Fruit fly (Drosophila melanogaster) whole organism, embryonic: Measurements from ENCODE around the gene Ent3.

Experiments
- Adf1 ChIP-seq: fragments of 200-800 bp; sonication (Bioruptor generic); IDR thresholded peaks from 2 replicates; pipeline ENCODE4 v1.3.6; 2022; ENCODE audit warnings: missing biosample characterization, missing genetic modification characterization
- Aef1 ChIP-seq: fragments of 200-800 bp; sonication (Bioruptor generic); IDR thresholded peaks from 3 replicates; pipeline ENCODE4 v1.3.6; 2022; ENCODE audit warnings: missing biosample characterization, missing genetic modification characterization
- BEAF-32 ChIP-seq: fragments of 200-800 bp; sonication (Bioruptor generic); optimal IDR thresholded peaks from 3 replicates; lab custom pipeline; 2017; ENCODE audit warnings: missing biosample characterization, missing genetic modification characterization, mild to moderate bottlenecking, moderate library complexity, missing genetic modification reagents
- CG10979 ChIP-seq: fragments of 200-800 bp; sonication (Bioruptor generic); optimal IDR thresholded peaks from 2 replicates; lab custom pipeline; 2018; ENCODE audit warnings: missing biosample characterization, mild to moderate bottlenecking, missing genetic modification characterization, moderate library complexity
- CG11093 ChIP-seq: fragments of 200-800 bp; sonication (Bioruptor generic); IDR thresholded peaks from 3 replicates; pipeline ENCODE4 v1.3.6; 2022; ENCODE audit warnings: missing biosample characterization, missing genetic modification characterization
- CG11723 ChIP-seq: fragments of 200-800 bp; sonication (Bioruptor generic); optimal IDR thresholded peaks from 2 replicates; lab custom pipeline; 2017; ENCODE audit warnings: missing biosample characterization, mild to moderate bottlenecking, missing genetic modification characterization
- CG12659 ChIP-seq: fragments of 200-800 bp; sonication (Bioruptor generic); optimal IDR thresholded peaks from 3 replicates; lab custom pipeline; 2017; ENCODE audit warnings: mild to moderate bottlenecking, missing biosample characterization, missing genetic modification reagents, missing genetic modification characterization
- CG15479 ChIP-seq: fragments of 200-800 bp; sonication (Bioruptor generic); optimal IDR thresholded peaks from 3 replicates; lab custom pipeline; 2019; ENCODE audit warnings: missing biosample characterization, mild to moderate bottlenecking, missing genetic modification characterization, moderate library complexity
- CG16815 ChIP-seq: fragments of 200-800 bp; sonication (Bioruptor generic); optimal IDR thresholded peaks from 3 replicates; lab custom pipeline; 2017; ENCODE audit warnings: missing biosample characterization, mild to moderate bottlenecking, missing genetic modification characterization
- CG2875 ChIP-seq: fragments of 200-800 bp; sonication (Bioruptor generic); optimal IDR thresholded peaks from 2 replicates; lab custom pipeline; 2017; ENCODE audit warnings: missing biosample characterization, mild to moderate bottlenecking, missing genetic modification characterization, missing genetic modification reagents
- CG32772 ChIP-seq: fragments of 200-800 bp; sonication (Bioruptor generic); IDR thresholded peaks from 2 replicates; pipeline ENCODE4 v1.3.6; 2022; ENCODE audit warnings: missing biosample characterization, missing genetic modification characterization
- CG33213 ChIP-seq: fragments of 200-800 bp; sonication (Bioruptor generic); optimal IDR thresholded peaks from 3 replicates; lab custom pipeline; 2016; ENCODE audit warnings: missing biosample characterization, missing genetic modification characterization
- CG3407 ChIP-seq: fragments of 200-800 bp; sonication (Bioruptor generic); optimal IDR thresholded peaks from 2 replicates; lab custom pipeline; 2018; ENCODE audit warnings: missing biosample characterization, mild to moderate bottlenecking, missing genetic modification characterization
- CG34224 ChIP-seq: fragments of 200-800 bp; sonication (Bioruptor generic); IDR thresholded peaks from 3 replicates; pipeline ENCODE4 v1.3.6; 2022; ENCODE audit warnings: missing biosample characterization, missing genetic modification characterization; ENCODE audit not compliant: partially characterized antibody
- CG34376 ChIP-seq: fragments of 200-800 bp; sonication (Bioruptor generic); optimal IDR thresholded peaks from 2 replicates; lab custom pipeline; 2018; ENCODE audit warnings: missing biosample characterization, mild to moderate bottlenecking, missing genetic modification characterization
- CG34422 ChIP-seq: fragments of 200-800 bp; sonication (Bioruptor generic); IDR thresholded peaks from 3 replicates; pipeline ENCODE4 v1.3.6; 2022; ENCODE audit warnings: missing biosample characterization, missing genetic modification characterization
- CG4282 ChIP-seq: fragments of 200-800 bp; sonication (Bioruptor generic); optimal IDR thresholded peaks from 2 replicates; lab custom pipeline; 2016; ENCODE audit warnings: missing biosample characterization, missing genetic modification characterization
- CG5953 ChIP-seq: fragments of 200-800 bp; sonication (Bioruptor generic); IDR thresholded peaks from 2 replicates; pipeline ENCODE4 v1.3.6; 2022; ENCODE audit warnings: missing biosample characterization, missing genetic modification characterization
- CG6765 ChIP-seq: fragments of 200-800 bp; sonication (Bioruptor generic); optimal IDR thresholded peaks from 3 replicates; lab custom pipeline; 2017; ENCODE audit warnings: missing biosample characterization, mild to moderate bottlenecking, missing genetic modification characterization
- CG7556 ChIP-seq: fragments of 200-800 bp; sonication (Bioruptor generic); optimal IDR thresholded peaks from 2 replicates; lab custom pipeline; 2017; ENCODE audit warnings: missing biosample characterization, mild to moderate bottlenecking, missing genetic modification characterization
- D ChIP-seq, 2 experiments: fragments of 200-800 bp in 1 of 2; fragments of >200 bp in 1 of 2; sonication (Bioruptor generic) in 1 of 2; optimal IDR thresholded peaks; 2 replicates in 1 of 2; 3 replicates in 1 of 2; lab custom pipeline; 2017; ENCODE audit warnings: mild to moderate bottlenecking in 1 of 2, missing biosample characterization in 1 of 2, missing genetic modification characterization in 1 of 2, missing genetic modification reagents in 1 of 2
- Elba2 ChIP-seq: fragments of 200-800 bp; sonication (Bioruptor generic); optimal IDR thresholded peaks from 3 replicates; lab custom pipeline; 2016; ENCODE audit warnings: missing biosample characterization, missing genetic modification characterization
- Ets65A ChIP-seq: fragments of 200-800 bp; sonication (Bioruptor generic); peaks from one replicate; lab custom pipeline; 2016; ENCODE audit warnings: missing biosample characterization, missing genetic modification characterization
- Gug ChIP-seq: fragments of 200-800 bp; sonication (Bioruptor generic); IDR thresholded peaks from 4 replicates; pipeline ENCODE4 v1.3.6; 2022; ENCODE audit warnings: missing biosample characterization, missing genetic modification characterization
- Hmr ChIP-seq: fragments of 200-800 bp; sonication (Bioruptor generic); optimal IDR thresholded peaks from 3 replicates; lab custom pipeline; 2017; ENCODE audit warnings: mild to moderate bottlenecking, missing biosample characterization, missing genetic modification reagents, missing genetic modification characterization
- Lhr ChIP-seq: fragments of 200-800 bp; sonication (Bioruptor generic); optimal IDR thresholded peaks from 3 replicates; lab custom pipeline; 2017; ENCODE audit warnings: mild to moderate bottlenecking, missing biosample characterization, missing genetic modification reagents, missing genetic modification characterization
- Lim3 ChIP-seq: fragments of 200-800 bp; sonication (Bioruptor generic); IDR thresholded peaks from 2 replicates; pipeline ENCODE4 v1.3.6; 2022; ENCODE audit warnings: missing biosample characterization, missing genetic modification characterization
- Mrtf ChIP-seq: fragments of 200-800 bp; sonication (Bioruptor generic); IDR thresholded peaks from 3 replicates; pipeline ENCODE4 v1.3.6; 2022; ENCODE audit warnings: missing biosample characterization, missing genetic modification characterization
- Opbp ChIP-seq: fragments of 200-800 bp; sonication (Bioruptor generic); IDR thresholded peaks from 3 replicates; pipeline ENCODE4 v1.3.6; 2022; ENCODE audit warnings: missing biosample characterization, missing genetic modification characterization; ENCODE audit not compliant: partially characterized antibody
- Optix ChIP-seq: fragments of 200-800 bp; sonication (Bioruptor generic); IDR thresholded peaks from 3 replicates; pipeline ENCODE4 v1.3.6; 2022; ENCODE audit warnings: missing biosample characterization, missing genetic modification characterization
- Vsx1 ChIP-seq: fragments of 200-800 bp; sonication (Bioruptor generic); optimal IDR thresholded peaks from 2 replicates; lab custom pipeline; 2017; ENCODE audit warnings: missing biosample characterization, mild to moderate bottlenecking, missing genetic modification characterization, missing genetic modification reagents
- bab2 ChIP-seq: fragments of 200-800 bp; sonication (Bioruptor generic); optimal IDR thresholded peaks from 2 replicates; lab custom pipeline; 2016; ENCODE audit warnings: missing biosample characterization, missing genetic modification characterization
- btn ChIP-seq: fragments of 200-800 bp; sonication (Bioruptor generic); optimal IDR thresholded peaks from 2 replicates; lab custom pipeline; 2016; ENCODE audit warnings: missing biosample characterization, missing genetic modification characterization
- cas ChIP-seq: fragments of 200-800 bp; sonication (Bioruptor generic); IDR thresholded peaks from 2 replicates; pipeline ENCODE4 v1.3.6; 2022; ENCODE audit warnings: missing biosample characterization, missing genetic modification characterization
- chm ChIP-seq: fragments of 200-800 bp; sonication (Bioruptor generic); IDR thresholded peaks from 2 replicates; pipeline ENCODE4 v1.3.6; 2022; ENCODE audit warnings: missing biosample characterization, missing genetic modification characterization
- corto ChIP-seq: fragments of 200-800 bp; sonication (Bioruptor generic); optimal IDR thresholded peaks from 2 replicates; lab custom pipeline; 2016; ENCODE audit warnings: missing biosample characterization, mild to moderate bottlenecking, missing genetic modification characterization, moderate library complexity
- da ChIP-seq: fragments of 200-800 bp; sonication (Bioruptor generic); optimal IDR thresholded peaks from 2 replicates; lab custom pipeline; 2016; ENCODE audit warnings: missing biosample characterization, missing genetic modification characterization
- ems ChIP-seq: fragments of 200-800 bp; sonication (Bioruptor generic); optimal IDR thresholded peaks from 3 replicates; lab custom pipeline; 2016; ENCODE audit warnings: missing biosample characterization, missing genetic modification characterization
- en ChIP-seq: fragments of 200-800 bp; sonication (Bioruptor generic); optimal IDR thresholded peaks from 2 replicates; lab custom pipeline; 2016; ENCODE audit warnings: missing biosample characterization, missing genetic modification characterization
- ham ChIP-seq: fragments of 200-800 bp; sonication (Bioruptor generic); IDR thresholded peaks from 2 replicates; pipeline ENCODE4 v1.3.6; 2022; ENCODE audit warnings: missing biosample characterization, missing genetic modification characterization
- hkb ChIP-seq, 2 experiments: fragments of 200-800 bp in 1 of 2; fragments of >200 bp in 1 of 2; sonication (Bioruptor generic) in 1 of 2; IDR thresholded peaks in 1 of 2; optimal IDR thresholded peaks in 1 of 2; 2 replicates each; pipeline versions ENCODE4 v1.3.6 to Lab custom; 2017 to 2022; ENCODE audit warnings: missing biosample characterization in 1 of 2, missing genetic modification characterization in 1 of 2
- lmd ChIP-seq: fragments of 200-800 bp; sonication (Bioruptor generic); IDR thresholded peaks from 2 replicates; pipeline ENCODE4 v1.3.6; 2022; ENCODE audit warnings: missing biosample characterization, missing genetic modification characterization
- onecut ChIP-seq: fragments of 200-800 bp; sonication (Bioruptor generic); IDR thresholded peaks from 2 replicates; pipeline ENCODE4 v1.3.6; 2022; ENCODE audit warnings: missing biosample characterization, missing genetic modification characterization
- ranshi ChIP-seq: fragments of 200-800 bp; sonication (Bioruptor generic); IDR thresholded peaks from 2 replicates; pipeline ENCODE4 v1.3.6; 2022; ENCODE audit warnings: missing biosample characterization, missing genetic modification characterization
- rib ChIP-seq: fragments of 200-800 bp; sonication (Bioruptor generic); IDR thresholded peaks from 2 replicates; pipeline ENCODE4 v1.3.6; 2022; ENCODE audit warnings: missing biosample characterization, missing genetic modification characterization
- shn ChIP-seq: fragments of 200-800 bp; sonication (Bioruptor generic); optimal IDR thresholded peaks from 3 replicates; lab custom pipeline; 2016; ENCODE audit warnings: missing biosample characterization, missing genetic modification characterization
- sna ChIP-seq: fragments of 200-800 bp; sonication (Bioruptor generic); IDR thresholded peaks from 2 replicates; pipeline ENCODE4 v1.3.6; 2022; ENCODE audit warnings: missing biosample characterization, missing genetic modification characterization; ENCODE audit not compliant: partially characterized antibody
- so ChIP-seq: fragments of 200-800 bp; sonication (Bioruptor generic); IDR thresholded peaks from 3 replicates; pipeline ENCODE4 v1.3.6; 2022; ENCODE audit warnings: missing biosample characterization, missing genetic modification characterization
- sqz ChIP-seq: fragments of 200-800 bp; sonication (Bioruptor generic); optimal IDR thresholded peaks from 3 replicates; lab custom pipeline; 2018; ENCODE audit warnings: missing biosample characterization, mild to moderate bottlenecking, missing genetic modification characterization
- vvl ChIP-seq: fragments of 200-800 bp; sonication (Bioruptor generic); IDR thresholded peaks from 2 replicates; pipeline ENCODE4 v1.3.6; 2022; ENCODE audit warnings: missing biosample characterization, missing genetic modification characterization
- wor ChIP-seq: fragments of 200-800 bp; sonication (Bioruptor generic); IDR thresholded peaks from 2 replicates; pipeline ENCODE4 v1.3.6; 2022; ENCODE audit warnings: missing biosample characterization, missing genetic modification characterization

The Ent3 gene

DNA sequence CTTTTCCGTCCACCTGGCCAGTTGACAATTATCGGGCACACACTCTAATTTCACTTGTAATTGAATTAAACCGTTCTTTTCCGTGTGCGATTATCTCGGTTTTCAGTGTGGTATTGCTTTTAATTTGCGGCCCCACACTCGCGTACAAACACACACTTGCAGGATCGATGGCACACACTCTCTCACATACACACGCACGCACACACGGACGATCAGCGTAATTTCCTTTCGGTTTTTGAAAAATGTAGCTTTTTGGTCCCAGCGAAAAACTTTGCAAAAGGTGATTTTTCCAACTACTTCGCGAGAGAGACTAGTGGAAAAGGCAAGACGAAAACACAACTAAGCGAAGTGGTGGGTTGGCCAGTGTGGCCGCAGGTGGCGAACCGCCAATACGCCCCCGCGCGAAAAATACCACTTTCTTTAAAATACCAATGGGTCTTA, 48.7 kb upstream of the Ent3 start, which contains the start of gene Atg1 (continued):
- 0 out of 2 replicates have a peak, but pooled peaks have one; percentile 20 for TF ChIP-seq rib (GFP tag; lab: Robert Waterston, UW)
- TF ChIP-seq ems (GFP tag; lab: Kevin White, UChicago): no peak
- no peak for TF ChIP-seq Aef1
- no peak for TF ChIP-seq CG32772
- peak; percentile 45; the same call in 1 of the 3 replicates for TF ChIP-seq CG34224 (GFP tag; lab: Robert Waterston, UW)
- no peak for TF ChIP-seq Gug (GFP tag; lab: Robert Waterston, UW)
- no peak for TF ChIP-seq Vsx1 (GFP tag; lab: Kevin White, UChicago)
- peak; percentile 36; the same call in 1 of the 3 replicates for TF ChIP-seq CG34422 (GFP tag; lab: Robert Waterston, UW)
- TF ChIP-seq CG7556: no peak
- no peak for TF ChIP-seq CG5953 (GFP tag; lab: Robert Waterston, UW)
- TF ChIP-seq Ets65A (GFP tag; lab: Kevin White, UChicago): no peak
- TF ChIP-seq corto (GFP tag; lab: Kevin White, UChicago): no peak
- TF ChIP-seq Mrtf (GFP tag; lab: Robert Waterston, UW): no peak
- TF ChIP-seq lmd (GFP tag; lab: Robert Waterston, UW): no peak
- TF ChIP-seq sna (GFP tag; lab: Robert Waterston, UW): no peak
- peak; percentile 43 for TF ChIP-seq CG12659 (GFP tag; lab: Kevin White, UChicago)
- TF ChIP-seq bab2 (GFP tag; lab: Kevin White, UChicago): no peak
- no peak for TF ChIP-seq vvl (GFP tag; lab: Robert Waterston, UW)
- TF ChIP-seq wor (GFP tag; lab: Robert Waterston, UW): no peak
- no peak for TF ChIP-seq hkb (optimal IDR thresholded peaks at IDR 0.05; lab: Kevin White, UChicago)
- peak; percentile 8; the same call in 1 of the 2 replicates for TF ChIP-seq hkb (GFP tag; IDR thresholded peaks at IDR 0.05; lab: Robert Waterston, UW)
- TF ChIP-seq cas: no peak
- no peak for TF ChIP-seq ham (GFP tag; lab: Robert Waterston, UW)
- no peak for TF ChIP-seq Optix
- TF ChIP-seq Adf1 (GFP tag; lab: Robert Waterston, UW): no peak
- TF ChIP-seq sqz: no peak
- peak; percentile 37 for TF ChIP-seq Hmr (GFP tag; lab: Kevin White, UChicago)
- no peak for TF ChIP-seq CG11723 (GFP tag; lab: Kevin White, UChicago)
- no peak for TF ChIP-seq CG16815
- no peak; the same call in 1 of the 2 replicates for TF ChIP-seq onecut (GFP tag; lab: Robert Waterston, UW)
- no peak for TF ChIP-seq CG33213 (GFP tag; lab: Kevin White, UChicago)
- TF ChIP-seq CG3407 (GFP tag; lab: Kevin White, UChicago): no peak
- TF ChIP-seq CG10979 (tag; lab: Kevin White, UChicago): peak; percentile 25
- TF ChIP-seq CG11093 (GFP tag; lab: Robert Waterston, UW): no peak
- TF ChIP-seq shn: no peak
- peak; percentile 37 for TF ChIP-seq BEAF-32 (GFP tag; lab: Kevin White, UChicago)
- 0 out of 3 replicates have a peak, but pooled peaks have one; percentile 42 for TF ChIP-seq so
- TF ChIP-seq btn (GFP tag; lab: Kevin White, UChicago): no peak
- no peak for TF ChIP-seq Opbp
- peak; percentile 17 for TF ChIP-seq CG4282
- TF ChIP-seq D (optimal IDR thresholded peaks at IDR 0.05; lab: Kevin White, UChicago): no peak
- no peak for TF ChIP-seq D (GFP tag; optimal IDR thresholded peaks at IDR 0.05; lab: Kevin White, UChicago)
- TF ChIP-seq CG34376 (GFP tag; lab: Kevin White, UChicago): peak; percentile 17
- no peak for TF ChIP-seq en
- no peak for TF ChIP-seq Lim3 (GFP tag; lab: Robert Waterston, UW)
- TF ChIP-seq da (GFP tag; lab: Kevin White, UChicago): no peak
- TF ChIP-seq CG2875 (GFP tag; lab: Kevin White, UChicago): no peak
- peak; percentile 66 for TF ChIP-seq chm (GFP tag; lab: Robert Waterston, UW)
- TF ChIP-seq CG15479 (GFP tag; lab: Kevin White, UChicago): no peak
- TF ChIP-seq Elba2 (GFP tag; lab: Kevin White, UChicago): no peak
- no peak for TF ChIP-seq CG6765 (GFP tag; lab: Kevin White, UChicago)
- TF ChIP-seq Lhr (GFP tag; lab: Kevin White, UChicago): peak; percentile 20
- 0 out of 2 replicates have a peak, but pooled peaks have one; percentile 10 for TF ChIP-seq ranshi
